Worm (Caenorhabditis elegans): Measurements from ENCODE around the gene nhr-43.

Gene nhr-43

ce11 chrIV:11924092-11924491 lies 24.7 kb downstream of the nhr-43 start:
- TF ChIP-seq daf-16 (GFP tag; optimal IDR thresholded peaks at IDR 0.05) (no peak), daf-16 (tag; optimal IDR thresholded peaks at IDR 0.05) (no peak), Y105C5A.15 (GFP tag; IDR thresholded peaks at IDR 0.05) (no peak), F44E2.7 (GFP tag; IDR thresholded peaks at IDR 0.05) (no peak), sdz-12 (GFP tag; optimal IDR thresholded peaks at IDR 0.05) (no peak), mdl-1 (tag; optimal IDR thresholded peaks at IDR 0.05) (no peak), pqm-1 (tag; optimal IDR thresholded peaks at IDR 0.05) (no peak), nhr-76 (tag; optimal IDR thresholded peaks at IDR 0.05) (no peak), aha-1 (tag) (peak; percentile 82), nhr-25 (tag; optimal IDR thresholded peaks at IDR 0.05; ENCODE audit: borderline replicate concordance, insufficient read depth) (peak; percentile 31), spr-3 (GFP tag; optimal IDR thresholded peaks at IDR 0.05) (no peak), unc-62 (GFP tag; optimal IDR thresholded peaks at IDR 0.05 in 1 of 2) (peak in 1 of 2 experiments; percentile 62), unc-62 (tag; optimal IDR thresholded peaks at IDR 0.05) (no peak)

ce11 chrIV:11925346-11926075 lies 26.1 kb downstream of the nhr-43 start, which contains the start of the genes srlf-33 and srlf-32:
Gene srlf-33, minus strand, starts transcription at chrIV:11925446.
Gene srlf-32, plus strand, starts transcription at chrIV:11926025.
- TF ChIP-seq F44E2.7 (GFP tag; IDR thresholded peaks at IDR 0.05) (no peak), madf-9 (GFP tag; conservative IDR thresholded peaks at IDR 0.05) (no peak), T26A8.4 (GFP tag; IDR thresholded peaks at IDR 0.05) (no peak), lin-29 (GFP tag; IDR thresholded peaks at IDR 0.05) (no peak), aha-1 (tag) (peak; percentile 63), nhr-11 (tag; optimal IDR thresholded peaks at IDR 0.05) (no peak), unc-130 (GFP tag; optimal IDR thresholded peaks at IDR 0.05) (no peak)

ce11 chrIV:11928388-11928787 lies 29.0 kb downstream of the nhr-43 start:
- TF ChIP-seq lin-39 (tag; optimal IDR thresholded peaks at IDR 0.05) (no peak), hlh-11 (tag; optimal IDR thresholded peaks at IDR 0.05) (peak; percentile 57), vab-7 (GFP tag; IDR thresholded peaks at IDR 0.05) (peak; percentile 64; the same call in 1 of the 2 replicates), dmd-8 (GFP tag; IDR thresholded peaks at IDR 0.05) (peak; percentile 87; the same call in 1 of the 2 replicates), snpc-1.2 (GFP tag; IDR thresholded peaks at IDR 0.05) (peak; percentile 91), ama-1 (optimal IDR thresholded peaks at IDR 0.05) (no peak), T20F7.1 (GFP tag; optimal IDR thresholded peaks at IDR 0.05) (no peak), nhr-111 (GFP tag; optimal IDR thresholded peaks at IDR 0.05) (no peak), zip-2 (tag; optimal IDR thresholded peaks at IDR 0.05) (no peak), tra-1 (GFP tag; IDR thresholded peaks at IDR 0.05) (0 out of 2 replicates have a peak, but pooled peaks have one; percentile 33), lin-13 (GFP tag; optimal IDR thresholded peaks at IDR 0.05) (no peak), Y5F2A.4 (GFP tag; optimal IDR thresholded peaks at IDR 0.05) (no peak), dpl-1 (GFP tag; optimal IDR thresholded peaks at IDR 0.05) (no peak), gei-8 (GFP tag; optimal IDR thresholded peaks at IDR 0.05) (no peak), mxl-2 (GFP tag; conservative IDR thresholded peaks at IDR 0.05) (no peak), nhr-42 (GFP tag; IDR thresholded peaks at IDR 0.05) (peak; percentile 70; the same call in 1 of the 2 replicates), F10B5.3 (tag; optimal IDR thresholded peaks at IDR 0.05) (no peak), nhr-41 (GFP tag; IDR thresholded peaks at IDR 0.05) (0 out of 2 replicates have a peak, but pooled peaks have one; percentile 38), daf-16 (GFP tag; optimal IDR thresholded peaks at IDR 0.05) (peak in 1 of 2 experiments; percentile 29), daf-16 (tag; optimal IDR thresholded peaks at IDR 0.05) (peak; percentile 22), pha-4 (GFP tag; IDR thresholded peaks at IDR 0.05) (no peak), pha-4 (tag; optimal IDR thresholded peaks at IDR 0.05) (no peak), snpc-4 (tag; optimal IDR thresholded peaks at IDR 0.05) (no peak), duxl-1 (tag; optimal IDR thresholded peaks at IDR 0.05; ENCODE audit: poor library complexity) (peak; percentile 63), jun-1 (tag; optimal IDR thresholded peaks at IDR 0.05) (no peak), dve-1 (tag; optimal IDR thresholded peaks at IDR 0.05; ENCODE audit: insufficient read depth) (peak; percentile 31), arid-1 (GFP tag; conservative IDR thresholded peaks at IDR 0.05) (peak; percentile 71), zip-11 (GFP tag; IDR thresholded peaks at IDR 0.05) (no peak), ztf-11 (tag; optimal IDR thresholded peaks at IDR 0.05) (no peak), D1046.2 (GFP tag; IDR thresholded peaks at IDR 0.05) (0 out of 2 replicates have a peak, but pooled peaks have one; percentile 26), attf-4 (tag; optimal IDR thresholded peaks at IDR 0.05) (no peak), lsy-2 (tag; optimal IDR thresholded peaks at IDR 0.05) (peak in 1 of 2 experiments; percentile 48)

All from whole organism, L4 larva.